Fruit fly (Drosophila melanogaster) whole organism, adult: Measurements from ENCODE around the gene CG6891.

Source experiments
- CG12768 ChIP-seq: fragments of 200-800 bp; sonication (Bioruptor generic); optimal IDR thresholded peaks from 2 replicates; lab custom pipeline; 2017; ENCODE audit warnings: missing biosample characterization, missing genetic modification characterization, mild to moderate bottlenecking, moderate library complexity, missing genetic modification reagents
- CG33017 ChIP-seq: fragments of 200-800 bp; sonication (Bioruptor generic); optimal IDR thresholded peaks from 2 replicates; lab custom pipeline; 2018; ENCODE audit warnings: missing biosample characterization, mild to moderate bottlenecking, missing genetic modification characterization, moderate library complexity
- CG7045 ChIP-seq: fragments of 200-800 bp; sonication (Bioruptor generic); optimal IDR thresholded peaks from 2 replicates; lab custom pipeline; 2017; ENCODE audit warnings: missing biosample characterization, mild to moderate bottlenecking, missing genetic modification characterization
- CG7101 ChIP-seq: fragments of 200-800 bp; sonication (Bioruptor generic); optimal IDR thresholded peaks from 2 replicates; lab custom pipeline; 2018; ENCODE audit warnings: missing biosample characterization, mild to moderate bottlenecking, missing genetic modification characterization, moderate library complexity
- Crg-1 ChIP-seq: fragments of 200-800 bp; sonication (Bioruptor generic); optimal IDR thresholded peaks from 2 replicates; lab custom pipeline; 2016; ENCODE audit warnings: missing biosample characterization, missing genetic modification characterization
- bab1 ChIP-seq: fragments of 200-800 bp; sonication (Bioruptor generic); optimal IDR thresholded peaks from 3 replicates; lab custom pipeline; 2019; ENCODE audit warnings: missing biosample characterization, mild to moderate bottlenecking, missing genetic modification characterization, moderate library complexity
- cic ChIP-seq: fragments of 200-800 bp; sonication (Bioruptor generic); optimal IDR thresholded peaks from 2 replicates; lab custom pipeline; 2017; ENCODE audit warnings: missing biosample characterization, mild to moderate bottlenecking, missing genetic modification characterization, moderate library complexity
- kay ChIP-seq: fragments of 200-800 bp; sonication (Bioruptor generic); peaks from one replicate; lab custom pipeline; 2016; ENCODE audit warnings: missing biosample characterization, missing genetic modification characterization, borderline replicate concordance

DNA sequence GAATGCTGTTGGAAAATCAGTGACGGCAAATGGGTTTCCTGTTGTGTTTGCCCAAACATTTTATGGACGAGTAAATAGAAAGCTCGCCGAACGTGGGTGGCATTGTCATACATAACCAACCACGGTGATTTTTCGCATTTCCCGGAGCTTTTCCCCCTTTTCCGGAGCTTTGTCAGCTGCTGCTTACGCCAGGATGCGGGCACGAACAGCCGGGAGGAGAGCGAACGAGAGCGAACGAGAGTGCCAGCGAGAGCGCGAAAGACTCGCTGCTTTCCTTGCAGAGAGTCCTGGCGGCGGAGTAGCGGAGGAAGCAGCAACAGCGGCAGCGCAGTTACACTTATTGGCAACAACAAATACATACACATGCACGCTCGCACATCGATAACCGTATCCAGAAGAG is 31.3 kb downstream of the CG6891 start, which contains the start of gene CG7058:
- TF ChIP-seq Crg-1 (GFP tag; lab: Kevin White, UChicago) (no peak), kay (GFP tag; lab: Kevin White, UChicago) (no peak), cic (GFP tag; lab: Kevin White, UChicago) (no peak), CG7045 (no peak), CG7101 (no peak), bab1 (no peak), CG12768 (no peak), CG33017 (tag; lab: Kevin White, UChicago) (no peak)
